Fruit fly (Drosophila melanogaster) whole organism, embryonic: Measurements from ENCODE around the gene mRpL28.

ENCODE experiments used
- CG10267 ChIP-seq: fragments of 200-800 bp; sonication (Bioruptor generic); optimal IDR thresholded peaks from 2 replicates; lab custom pipeline; 2018; ENCODE audit warnings: missing biosample characterization, mild to moderate bottlenecking, missing genetic modification characterization, moderate library complexity
- CG10366 ChIP-seq: fragments of 200-800 bp; sonication (Bioruptor generic); IDR thresholded peaks from 2 replicates; pipeline ENCODE4 v1.3.6; 2022; ENCODE audit warnings: missing biosample characterization, missing genetic modification characterization
- CG12071 ChIP-seq: fragments of 200-800 bp; sonication (Bioruptor generic); optimal IDR thresholded peaks from 3 replicates; lab custom pipeline; 2018; ENCODE audit warnings: missing biosample characterization, mild to moderate bottlenecking, missing genetic modification characterization
- CG12219 ChIP-seq: fragments of 200-800 bp; sonication (Bioruptor generic); optimal IDR thresholded peaks from 3 replicates; lab custom pipeline; 2018; ENCODE audit warnings: missing biosample characterization, mild to moderate bottlenecking, missing genetic modification characterization
- CG13287 ChIP-seq: fragments of 200-800 bp; sonication (Bioruptor generic); IDR thresholded peaks from 2 replicates; pipeline ENCODE4 v1.3.6; 2022; ENCODE audit warnings: missing biosample characterization, missing genetic modification characterization; ENCODE audit not compliant: partially characterized antibody
- CG15514 ChIP-seq: fragments of 200-800 bp; sonication (Bioruptor generic); optimal IDR thresholded peaks from 3 replicates; lab custom pipeline; 2017; ENCODE audit warnings: missing biosample characterization, missing genetic modification characterization, mild to moderate bottlenecking, moderate library complexity, missing genetic modification reagents
- CG18011 ChIP-seq: fragments of 200-800 bp; sonication (Bioruptor generic); optimal IDR thresholded peaks from 2 replicates; lab custom pipeline; 2017; ENCODE audit warnings: missing biosample characterization, missing genetic modification characterization, mild to moderate bottlenecking, moderate library complexity, missing genotype
- CG18619 ChIP-seq: fragments of 200-800 bp; sonication (Bioruptor generic); optimal IDR thresholded peaks from 3 replicates; lab custom pipeline; 2017; ENCODE audit warnings: missing biosample characterization, mild to moderate bottlenecking, missing genetic modification characterization
- CG3281 ChIP-seq: fragments of 200-800 bp; sonication (Bioruptor generic); optimal IDR thresholded peaks from 3 replicates; lab custom pipeline; 2017; ENCODE audit warnings: missing biosample characterization, mild to moderate bottlenecking, missing genetic modification characterization
- CG6254 ChIP-seq: fragments of 200-800 bp; sonication (Bioruptor generic); optimal IDR thresholded peaks from 3 replicates; lab custom pipeline; 2017; ENCODE audit warnings: mild to moderate bottlenecking, missing biosample characterization, missing genetic modification reagents, missing genetic modification characterization
- CG7556 ChIP-seq: fragments of 200-800 bp; sonication (Bioruptor generic); optimal IDR thresholded peaks from 2 replicates; lab custom pipeline; 2017; ENCODE audit warnings: missing biosample characterization, mild to moderate bottlenecking, missing genetic modification characterization
- Camta ChIP-seq: fragments of 200-800 bp; sonication (Bioruptor generic); optimal IDR thresholded peaks from 2 replicates; lab custom pipeline; 2016; ENCODE audit warnings: missing biosample characterization, missing genetic modification characterization
- Deaf1 ChIP-seq: fragments of 200-800 bp; optimal IDR thresholded peaks from 3 replicates; lab custom pipeline; 2019; ENCODE audit warnings: missing biosample characterization, mild to moderate bottlenecking, missing genetic modification characterization, moderate library complexity
- Dp ChIP-seq: fragments of 200-800 bp; sonication (Bioruptor generic); optimal IDR thresholded peaks from 2 replicates; lab custom pipeline; 2018; ENCODE audit warnings: missing biosample characterization, mild to moderate bottlenecking, missing genetic modification characterization, moderate library complexity
- E2f2 ChIP-seq: fragments of 200-800 bp; sonication (Bioruptor generic); IDR thresholded peaks from 2 replicates; pipeline ENCODE4 v1.3.6; 2022; ENCODE audit warnings: missing biosample characterization, missing genetic modification characterization
- Fer3 ChIP-seq: fragments of 200-800 bp; sonication (Bioruptor generic); optimal IDR thresholded peaks from 2 replicates; lab custom pipeline; 2018; ENCODE audit warnings: missing biosample characterization, mild to moderate bottlenecking, missing genetic modification characterization, moderate library complexity
- Lim3 ChIP-seq: fragments of 200-800 bp; sonication (Bioruptor generic); IDR thresholded peaks from 2 replicates; pipeline ENCODE4 v1.3.6; 2022; ENCODE audit warnings: missing biosample characterization, missing genetic modification characterization
- MBD-R2 ChIP-seq: fragments of 200-800 bp; sonication (Bioruptor generic); IDR thresholded peaks from 2 replicates; pipeline ENCODE4 v1.3.6; 2022; ENCODE audit warnings: missing biosample characterization, missing genetic modification characterization
- Med ChIP-seq: fragments of 200-800 bp; sonication (Bioruptor generic); peaks from one replicate; lab custom pipeline; 2016; ENCODE audit warnings: missing biosample characterization, missing genetic modification characterization, mild to moderate bottlenecking, inconsistent platforms, moderate library complexity
- NfI ChIP-seq: fragments of 200-800 bp; sonication (Bioruptor generic); optimal IDR thresholded peaks from 3 replicates; lab custom pipeline; 2018; ENCODE audit warnings: missing biosample characterization, mild to moderate bottlenecking, missing genetic modification characterization, moderate library complexity
- Oli ChIP-seq: fragments of 200-800 bp; sonication (Bioruptor generic); optimal IDR thresholded peaks from 2 replicates; lab custom pipeline; 2018; ENCODE audit warnings: missing biosample characterization, mild to moderate bottlenecking, missing genetic modification characterization, moderate library complexity
- PHDP ChIP-seq: fragments of 200-800 bp; sonication (Bioruptor generic); optimal IDR thresholded peaks from 3 replicates; lab custom pipeline; 2018; ENCODE audit warnings: missing biosample characterization, mild to moderate bottlenecking, missing genetic modification characterization, moderate library complexity
- Ptx1 ChIP-seq: fragments of 200-800 bp; sonication (Bioruptor generic); IDR thresholded peaks from 2 replicates; pipeline ENCODE4 v1.3.6; 2022; ENCODE audit warnings: missing biosample characterization, missing genetic modification characterization
- Spps ChIP-seq: fragments of 200-800 bp; sonication (Bioruptor generic); optimal IDR thresholded peaks from 2 replicates; lab custom pipeline; 2018; ENCODE audit warnings: missing biosample characterization, mild to moderate bottlenecking, missing genetic modification characterization
- al ChIP-seq: fragments of 200-800 bp; sonication (Bioruptor generic); IDR thresholded peaks from 2 replicates; pipeline ENCODE4 v1.3.6; 2022; ENCODE audit warnings: missing biosample characterization, missing genetic modification characterization
- br ChIP-seq: fragments of >200 bp; optimal IDR thresholded peaks from 2 replicates; lab custom pipeline; 2017
- btn ChIP-seq: fragments of 200-800 bp; sonication (Bioruptor generic); optimal IDR thresholded peaks from 2 replicates; lab custom pipeline; 2016; ENCODE audit warnings: missing biosample characterization, missing genetic modification characterization
- chinmo ChIP-seq: fragments of 200-800 bp; sonication (Bioruptor generic); IDR thresholded peaks from 4 replicates; pipeline ENCODE4 v1.3.6; 2022; ENCODE audit warnings: missing biosample characterization, missing genetic modification characterization; ENCODE audit not compliant: partially characterized antibody
- crc ChIP-seq: fragments of 200-800 bp; sonication (Bioruptor generic); optimal IDR thresholded peaks from 2 replicates; lab custom pipeline; 2016; ENCODE audit warnings: missing biosample characterization, missing genetic modification characterization
- crp ChIP-seq, 2 experiments: fragments of 200-800 bp; sonication (Bioruptor generic); optimal IDR thresholded peaks; 2 replicates in 1 of 2; 3 replicates in 1 of 2; lab custom pipeline; 2017; ENCODE audit warnings: missing biosample characterization in 2 of 2, missing genetic modification characterization in 2 of 2, mild to moderate bottlenecking in 1 of 2, moderate library complexity in 1 of 2
- cwo ChIP-seq: fragments of 200-800 bp; sonication (Bioruptor generic); optimal IDR thresholded peaks from 3 replicates; lab custom pipeline; 2017; ENCODE audit warnings: missing biosample characterization, missing genetic modification characterization, mild to moderate bottlenecking, moderate library complexity, missing genetic modification reagents
- ems ChIP-seq: fragments of 200-800 bp; sonication (Bioruptor generic); optimal IDR thresholded peaks from 3 replicates; lab custom pipeline; 2016; ENCODE audit warnings: missing biosample characterization, missing genetic modification characterization
- fru ChIP-seq: fragments of >200 bp; optimal IDR thresholded peaks from 2 replicates; lab custom pipeline; 2017
- gem ChIP-seq: fragments of 200-800 bp; sonication (Bioruptor generic); optimal IDR thresholded peaks from 2 replicates; lab custom pipeline; 2019; ENCODE audit warnings: missing biosample characterization, mild to moderate bottlenecking, missing genetic modification characterization, moderate library complexity
- h ChIP-seq: fragments of >200 bp; optimal IDR thresholded peaks from 2 replicates; lab custom pipeline; 2017
- her ChIP-seq: fragments of 200-800 bp; sonication (Bioruptor generic); optimal IDR thresholded peaks from 2 replicates; lab custom pipeline; 2016; ENCODE audit warnings: missing biosample characterization, missing genetic modification characterization
- jigr1 ChIP-seq: fragments of 200-800 bp; sonication (Bioruptor generic); IDR thresholded peaks from 3 replicates; pipeline ENCODE4 v1.3.6; 2022; ENCODE audit warnings: missing biosample characterization, missing genetic modification characterization
- klu ChIP-seq: fragments of 200-800 bp; sonication (Bioruptor generic); IDR thresholded peaks from 2 replicates; pipeline ENCODE4 v1.3.6; 2022; ENCODE audit warnings: missing biosample characterization, missing genetic modification characterization
- pzg ChIP-seq: fragments of 200-800 bp; sonication (Bioruptor generic); optimal IDR thresholded peaks from 3 replicates; lab custom pipeline; 2018; ENCODE audit warnings: missing biosample characterization, mild to moderate bottlenecking, missing genetic modification characterization, moderate library complexity
- salm ChIP-seq: fragments of 200-800 bp; sonication (Bioruptor generic); optimal IDR thresholded peaks from 2 replicates; lab custom pipeline; 2018; ENCODE audit warnings: missing biosample characterization, mild to moderate bottlenecking, missing genetic modification characterization
- sc ChIP-seq, 3 experiments: fragments of >200 bp in 2 of 3; fragments of 200-800 bp in 1 of 3; sonication (Bioruptor generic) in 1 of 3; optimal IDR thresholded peaks; 2 replicates in 2 of 3; 3 replicates in 1 of 3; lab custom pipeline; 2017; ENCODE audit warnings: mild to moderate bottlenecking in 1 of 3, missing biosample characterization in 1 of 3, missing genetic modification characterization in 1 of 3, missing genetic modification reagents in 1 of 3
- shn ChIP-seq: fragments of 200-800 bp; sonication (Bioruptor generic); optimal IDR thresholded peaks from 3 replicates; lab custom pipeline; 2016; ENCODE audit warnings: missing biosample characterization, missing genetic modification characterization
- sisA ChIP-seq: fragments of 200-800 bp; sonication (Bioruptor generic); IDR thresholded peaks from 2 replicates; pipeline ENCODE4 v1.3.6; 2022; ENCODE audit warnings: missing biosample characterization, missing genetic modification characterization
- stwl ChIP-seq: fragments of 200-800 bp; sonication (Bioruptor generic); optimal IDR thresholded peaks from 3 replicates; lab custom pipeline; 2018; ENCODE audit warnings: missing biosample characterization, mild to moderate bottlenecking, missing genetic modification characterization, moderate library complexity
- unpg ChIP-seq: fragments of 200-800 bp; sonication (Bioruptor generic); optimal IDR thresholded peaks from 3 replicates; lab custom pipeline; 2018; ENCODE audit warnings: missing biosample characterization, mild to moderate bottlenecking, missing genetic modification characterization, moderate library complexity

Gene mRpL28

dm6 chr2L:4976988-4977551, 3.3 kb downstream of the mRpL28 start, which contains the start of the genes Gmd and CG3792 (continued):
- TF ChIP-seq salm (peak; percentile 89), btn (GFP tag; lab: Kevin White, UChicago) (peak; percentile 68), sisA (GFP tag; lab: Robert Waterston, UW) (peak; percentile 95), CG12219 (GFP tag; lab: Kevin White, UChicago) (peak; percentile 91), NfI (GFP tag; lab: Kevin White, UChicago) (peak; percentile 95)
- TF ChIP-seq, all 482 proteins: peak for 441

dm6 chr2L:4979138-4979537, 5.4 kb downstream of the mRpL28 start, which contains the start of gene CG8891:
CG8891 (minus strand) TSS chr2L:4979379.
- TF ChIP-seq chinmo (GFP tag; lab: Robert Waterston, UW) (0 out of 4 replicates have a peak, but pooled peaks have one; percentile 64), MBD-R2 (GFP tag; lab: Robert Waterston, UW) (peak; percentile 52), Med (GFP tag; lab: Kevin White, UChicago) (peak; percentile 25), CG3281 (peak; percentile 83), her (GFP tag; lab: Kevin White, UChicago) (no peak), crc (GFP tag; lab: Kevin White, UChicago) (no peak), crp (GFP tag; optimal IDR thresholded peaks at IDR 0.05; lab: Kevin White, UChicago) (peak in 1 of 2 experiments; percentile 83), CG6254 (GFP tag; lab: Kevin White, UChicago) (peak; percentile 97), CG18011 (GFP tag; lab: Kevin White, UChicago) (peak; percentile 17), CG13287 (GFP tag; lab: Robert Waterston, UW) (peak; percentile 16; the same call in 1 of the 2 replicates), E2f2 (peak; percentile 88), Dp (GFP tag; lab: Kevin White, UChicago) (peak; percentile 77), pzg (GFP tag; lab: Kevin White, UChicago) (peak; percentile 8), CG10366 (no peak)
- TF ChIP-seq, all 482 proteins: peak for 11

- peak; percentile 96 for TF ChIP-seq Oli (tag; lab: Kevin White, UChicago)
- peak; percentile 98 for TF ChIP-seq CG18619
- no peak for TF ChIP-seq sc (optimal IDR thresholded peaks at IDR 0.05; lab: Kevin White, UChicago)
- peak; percentile 96 for TF ChIP-seq sc (GFP tag; optimal IDR thresholded peaks at IDR 0.05; lab: Kevin White, UChicago)
- peak; percentile 100 for TF ChIP-seq CG10267 (tag; lab: Kevin White, UChicago)
- TF ChIP-seq Deaf1: peak; percentile 81
- peak; percentile 96 for TF ChIP-seq PHDP
- TF ChIP-seq br (lab: Kevin White, UChicago): no peak
- TF ChIP-seq klu (GFP tag; lab: Robert Waterston, UW): peak; percentile 97
- peak; percentile 98 for TF ChIP-seq gem
- peak; percentile 96 for TF ChIP-seq ems (GFP tag; lab: Kevin White, UChicago)
- peak; percentile 97 for TF ChIP-seq CG7556 (GFP tag; lab: Kevin White, UChicago)
- peak; percentile 83 for TF ChIP-seq Lim3 (GFP tag; lab: Robert Waterston, UW)
- peak; percentile 91 for TF ChIP-seq Spps
- TF ChIP-seq unpg (GFP tag; lab: Kevin White, UChicago): peak; percentile 94
- peak; percentile 93 for TF ChIP-seq CG15514 (GFP tag; lab: Kevin White, UChicago)
- TF ChIP-seq h (lab: Kevin White, UChicago): no peak
- peak; percentile 89 for TF ChIP-seq stwl
- peak; percentile 96 for TF ChIP-seq shn (GFP tag; lab: Kevin White, UChicago)
- TF ChIP-seq al (GFP tag; lab: Robert Waterston, UW): peak; percentile 97
- TF ChIP-seq fru (lab: Kevin White, UChicago): no peak
- TF ChIP-seq Camta (GFP tag; lab: Kevin White, UChicago): peak; percentile 97
- peak; percentile 88 for TF ChIP-seq CG12071
- peak; percentile 97 for TF ChIP-seq Fer3 (tag; lab: Kevin White, UChicago)
- TF ChIP-seq cwo: peak; percentile 94
- peak; percentile 98 for TF ChIP-seq Ptx1 (GFP tag; lab: Robert Waterston, UW)
- TF ChIP-seq jigr1 (GFP tag; lab: Robert Waterston, UW): peak; percentile 95
These were observed 7.6 kb downstream of the mRpL28 start, which contains the start of the genes CG8892 and CG34126 for dm6 chr2L:4981278-4981966. CG8892 (minus strand) TSS chr2L:4981592. CG34126 (plus strand) TSS chr2L:4981614.
